Worm (Caenorhabditis elegans): Measurements from ENCODE around the gene Y39B6A.27.

- TF ChIP-seq him-1 (tag; optimal IDR thresholded peaks at IDR 0.05): no peak
- no peak for TF ChIP-seq dao-5 (tag; optimal IDR thresholded peaks at IDR 0.05)
Observed at ce11 chrV:19027338-19027737, 4.2 kb upstream of the Y39B6A.27 start.

Data from whole organism, L4/young adult.